Fruit fly (Drosophila melanogaster) whole organism, embryonic: ENCODE data around the gene CG13060.

Source experiments
- Adf1 ChIP-seq: fragments of 200-800 bp; sonication (Bioruptor generic); IDR thresholded peaks from 2 replicates; pipeline ENCODE4 v1.3.6; 2022; ENCODE audit warnings: missing biosample characterization, missing genetic modification characterization
- CG10274 ChIP-seq: fragments of 200-800 bp; sonication (Bioruptor generic); optimal IDR thresholded peaks from 3 replicates; lab custom pipeline; 2017; ENCODE audit warnings: missing biosample characterization, mild to moderate bottlenecking, missing genetic modification characterization
- CG10543 ChIP-seq: fragments of 200-800 bp; sonication (Bioruptor generic); optimal IDR thresholded peaks from 3 replicates; lab custom pipeline; 2017; ENCODE audit warnings: missing biosample characterization, mild to moderate bottlenecking, missing genetic modification characterization, moderate library complexity
- CG10979 ChIP-seq: fragments of 200-800 bp; sonication (Bioruptor generic); optimal IDR thresholded peaks from 2 replicates; lab custom pipeline; 2018; ENCODE audit warnings: missing biosample characterization, mild to moderate bottlenecking, missing genetic modification characterization, moderate library complexity
- CG11085 ChIP-seq: fragments of 200-800 bp; sonication (Bioruptor generic); IDR thresholded peaks from 2 replicates; pipeline ENCODE4 v1.3.6; 2022; ENCODE audit warnings: missing biosample characterization, missing genetic modification characterization
- CG11398 ChIP-seq: fragments of 200-800 bp; sonication (Bioruptor generic); optimal IDR thresholded peaks from 2 replicates; lab custom pipeline; 2016; ENCODE audit warnings: missing biosample characterization, missing genetic modification characterization
- CG12155 ChIP-seq: fragments of 200-800 bp; sonication (Bioruptor generic); optimal IDR thresholded peaks from 3 replicates; lab custom pipeline; 2016; ENCODE audit warnings: missing biosample characterization, missing genetic modification characterization
- CG12769 ChIP-seq: fragments of 200-800 bp; sonication (Bioruptor generic); optimal IDR thresholded peaks from 2 replicates; lab custom pipeline; 2019; ENCODE audit warnings: missing biosample characterization, mild to moderate bottlenecking, missing genetic modification characterization, moderate library complexity
- CG13123 ChIP-seq: fragments of 200-800 bp; sonication (Bioruptor generic); optimal IDR thresholded peaks from 2 replicates; lab custom pipeline; 2016; ENCODE audit warnings: missing biosample characterization, missing genetic modification characterization
- CG15696 ChIP-seq: fragments of 200-800 bp; sonication (Bioruptor generic); optimal IDR thresholded peaks from 2 replicates; lab custom pipeline; 2019; ENCODE audit warnings: missing biosample characterization, mild to moderate bottlenecking, missing genetic modification characterization, moderate library complexity
- CG1647 ChIP-seq: fragments of 200-800 bp; sonication (Bioruptor generic); optimal IDR thresholded peaks from 3 replicates; lab custom pipeline; 2016; ENCODE audit warnings: missing biosample characterization, missing genetic modification characterization
- CG17912 ChIP-seq: fragments of 200-800 bp; sonication (Bioruptor generic); optimal IDR thresholded peaks from 2 replicates; lab custom pipeline; 2018; ENCODE audit warnings: missing biosample characterization, mild to moderate bottlenecking, missing genetic modification characterization
- CG18599 ChIP-seq: fragments of 200-800 bp; sonication (Bioruptor generic); optimal IDR thresholded peaks from 3 replicates; lab custom pipeline; 2017; ENCODE audit warnings: missing biosample characterization, missing genetic modification characterization, mild to moderate bottlenecking, moderate library complexity, missing genetic modification reagents
- CG18619 ChIP-seq: fragments of 200-800 bp; sonication (Bioruptor generic); optimal IDR thresholded peaks from 3 replicates; lab custom pipeline; 2017; ENCODE audit warnings: missing biosample characterization, mild to moderate bottlenecking, missing genetic modification characterization
- CG2116 ChIP-seq: fragments of 200-800 bp; sonication (Bioruptor generic); optimal IDR thresholded peaks from 3 replicates; lab custom pipeline; 2018; ENCODE audit warnings: missing biosample characterization, mild to moderate bottlenecking, missing genetic modification characterization
- CG2202 ChIP-seq: fragments of 200-800 bp; sonication (Bioruptor generic); optimal IDR thresholded peaks from 2 replicates; lab custom pipeline; 2018; ENCODE audit warnings: missing biosample characterization, mild to moderate bottlenecking, missing genetic modification characterization
- CG30020 ChIP-seq: fragments of 200-800 bp; optimal IDR thresholded peaks from 2 replicates; lab custom pipeline; 2019; ENCODE audit warnings: missing biosample characterization, mild to moderate bottlenecking, missing genetic modification characterization, moderate library complexity
- CG3281 ChIP-seq: fragments of 200-800 bp; sonication (Bioruptor generic); optimal IDR thresholded peaks from 3 replicates; lab custom pipeline; 2017; ENCODE audit warnings: missing biosample characterization, mild to moderate bottlenecking, missing genetic modification characterization
- CG34376 ChIP-seq: fragments of 200-800 bp; sonication (Bioruptor generic); optimal IDR thresholded peaks from 2 replicates; lab custom pipeline; 2018; ENCODE audit warnings: missing biosample characterization, mild to moderate bottlenecking, missing genetic modification characterization
- CG6791 ChIP-seq: fragments of 200-800 bp; sonication (Bioruptor generic); IDR thresholded peaks from 3 replicates; pipeline ENCODE4 v1.3.6; 2022; ENCODE audit warnings: missing biosample characterization, missing genetic modification characterization; ENCODE audit not compliant: partially characterized antibody
- CG8290 ChIP-seq, 3 experiments: fragments of 200-800 bp; sonication (Bioruptor generic); optimal IDR thresholded peaks; 2 replicates each; lab custom pipeline; 2016 to 2019; ENCODE audit warnings: missing biosample characterization in 3 of 3, missing genetic modification characterization in 3 of 3, mild to moderate bottlenecking in 2 of 3, moderate library complexity in 1 of 3
- Dip2 ChIP-seq: fragments of 200-800 bp; sonication (Bioruptor generic); IDR thresholded peaks from 2 replicates; pipeline ENCODE4 v1.3.6; 2022; ENCODE audit warnings: missing biosample characterization, missing genetic modification characterization
- Dref ChIP-seq: fragments of 200-800 bp; sonication (Bioruptor generic); IDR thresholded peaks from 2 replicates; pipeline ENCODE4 v1.3.6; 2022; ENCODE audit warnings: missing biosample characterization, missing genetic modification characterization
- Drgx ChIP-seq: fragments of 200-800 bp; sonication (Bioruptor generic); IDR thresholded peaks from 2 replicates; pipeline ENCODE4 v1.3.6; 2022; ENCODE audit warnings: missing biosample characterization, missing genetic modification characterization
- E2f2 ChIP-seq: fragments of 200-800 bp; sonication (Bioruptor generic); IDR thresholded peaks from 2 replicates; pipeline ENCODE4 v1.3.6; 2022; ENCODE audit warnings: missing biosample characterization, missing genetic modification characterization
- Eip74EF ChIP-seq, 2 experiments: fragments of 200-800 bp in 1 of 2; fragments of >200 bp in 1 of 2; sonication (Bioruptor generic) in 1 of 2; optimal IDR thresholded peaks; 2 replicates each; lab custom pipeline; 2017 to 2019; ENCODE audit warnings: missing biosample characterization in 2 of 2, missing genetic modification characterization in 2 of 2, mild to moderate bottlenecking in 1 of 2, moderate library complexity in 1 of 2
- HmgD ChIP-seq: fragments of 200-800 bp; sonication (Bioruptor generic); optimal IDR thresholded peaks from 3 replicates; lab custom pipeline; 2016; ENCODE audit warnings: missing biosample characterization, missing genetic modification characterization
- Hr39 ChIP-seq: fragments of >200 bp; optimal IDR thresholded peaks from 2 replicates; lab custom pipeline; 2017
- Max ChIP-seq: fragments of 200-800 bp; sonication (Bioruptor generic); optimal IDR thresholded peaks from 2 replicates; lab custom pipeline; 2016; ENCODE audit warnings: missing biosample characterization, mild to moderate bottlenecking, missing genetic modification characterization
- Med ChIP-seq: fragments of 200-800 bp; sonication (Bioruptor generic); peaks from one replicate; lab custom pipeline; 2016; ENCODE audit warnings: missing biosample characterization, missing genetic modification characterization, mild to moderate bottlenecking, inconsistent platforms, moderate library complexity
- Oaz ChIP-seq: fragments of 200-800 bp; sonication (Bioruptor generic); IDR thresholded peaks from 2 replicates; pipeline ENCODE4 v1.3.6; 2022; ENCODE audit warnings: missing biosample characterization, missing genetic modification characterization
- Rfx ChIP-seq: fragments of 200-800 bp; sonication (Bioruptor generic); IDR thresholded peaks from 2 replicates; pipeline ENCODE4 v1.3.6; 2022; ENCODE audit warnings: missing biosample characterization, missing genetic modification characterization
- Spps ChIP-seq: fragments of 200-800 bp; sonication (Bioruptor generic); optimal IDR thresholded peaks from 2 replicates; lab custom pipeline; 2018; ENCODE audit warnings: missing biosample characterization, mild to moderate bottlenecking, missing genetic modification characterization
- al ChIP-seq: fragments of 200-800 bp; sonication (Bioruptor generic); IDR thresholded peaks from 2 replicates; pipeline ENCODE4 v1.3.6; 2022; ENCODE audit warnings: missing biosample characterization, missing genetic modification characterization
- amos ChIP-seq: fragments of 200-800 bp; sonication (Bioruptor generic); IDR thresholded peaks from 2 replicates; pipeline ENCODE4 v1.3.6; 2022; ENCODE audit warnings: missing biosample characterization, missing genetic modification characterization; ENCODE audit not compliant: partially characterized antibody
- caup ChIP-seq: fragments of 200-800 bp; sonication (Bioruptor generic); optimal IDR thresholded peaks from 3 replicates; lab custom pipeline; 2017; ENCODE audit warnings: missing biosample characterization, mild to moderate bottlenecking, missing genetic modification characterization, moderate library complexity; ENCODE audit not compliant: severe bottlenecking
- chn ChIP-seq: fragments of 200-800 bp; sonication (Bioruptor generic); optimal IDR thresholded peaks from 2 replicates; lab custom pipeline; 2016; ENCODE audit warnings: missing biosample characterization, missing genetic modification characterization
- dysf ChIP-seq: fragments of 200-800 bp; sonication (Bioruptor generic); IDR thresholded peaks from 3 replicates; pipeline ENCODE4 v1.3.6; 2022; ENCODE audit warnings: missing biosample characterization, missing genetic modification characterization
- gem ChIP-seq: fragments of 200-800 bp; sonication (Bioruptor generic); optimal IDR thresholded peaks from 2 replicates; lab custom pipeline; 2019; ENCODE audit warnings: missing biosample characterization, mild to moderate bottlenecking, missing genetic modification characterization, moderate library complexity
- kah ChIP-seq: fragments of 200-800 bp; sonication (Bioruptor generic); optimal IDR thresholded peaks from 2 replicates; lab custom pipeline; 2018; ENCODE audit warnings: missing biosample characterization, mild to moderate bottlenecking, missing genetic modification characterization
- lab ChIP-seq: fragments of 200-800 bp; sonication (Bioruptor generic); optimal IDR thresholded peaks from 3 replicates; lab custom pipeline; 2017; ENCODE audit warnings: missing biosample characterization, missing genetic modification characterization, mild to moderate bottlenecking, moderate library complexity, missing genetic modification reagents
- nmo ChIP-seq: fragments of 200-800 bp; sonication (Bioruptor generic); optimal IDR thresholded peaks from 2 replicates; lab custom pipeline; 2018; ENCODE audit warnings: missing biosample characterization, mild to moderate bottlenecking, missing genetic modification characterization, moderate library complexity
- nom ChIP-seq: fragments of 200-800 bp; sonication (Bioruptor generic); optimal IDR thresholded peaks from 2 replicates; lab custom pipeline; 2017; ENCODE audit warnings: missing biosample characterization, missing genetic modification characterization, mild to moderate bottlenecking, moderate library complexity, missing genetic modification reagents
- rib ChIP-seq: fragments of 200-800 bp; sonication (Bioruptor generic); IDR thresholded peaks from 2 replicates; pipeline ENCODE4 v1.3.6; 2022; ENCODE audit warnings: missing biosample characterization, missing genetic modification characterization
- sens ChIP-seq: fragments of 200-800 bp; sonication (Bioruptor generic); peaks from one replicate; lab custom pipeline; 2016; ENCODE audit warnings: missing biosample characterization, missing genetic modification characterization
- z ChIP-seq: fragments of 200-800 bp; sonication (Bioruptor generic); IDR thresholded peaks from 3 replicates; pipeline ENCODE4 v1.3.6; 2022; ENCODE audit warnings: missing biosample characterization, missing genetic modification characterization

The CG13060 gene

dm6 chr3L:16359219-16359748 is 39.6 kb downstream of the CG13060 start, which contains the start of gene ringer (continued):
- no peak for TF ChIP-seq Eip74EF (GFP tag; optimal IDR thresholded peaks at IDR 0.05; lab: Kevin White, UChicago)
- TF ChIP-seq, all 482 proteins: peak for 32

- TF ChIP-seq sens (GFP tag; lab: Kevin White, UChicago): peak; percentile 56
- TF ChIP-seq amos (GFP tag; lab: Robert Waterston, UW): peak; percentile 31; the same call in 1 of the 2 replicates
- TF ChIP-seq CG30020: no peak
- peak; percentile 53 for TF ChIP-seq Med (GFP tag; lab: Kevin White, UChicago)
- peak; percentile 18 for TF ChIP-seq CG12769
- peak; percentile 88; the same call in 2 of the 3 replicates for TF ChIP-seq z (GFP tag; lab: Robert Waterston, UW)
- peak; percentile 2 for TF ChIP-seq CG3281 (GFP tag; lab: Kevin White, UChicago)
- TF ChIP-seq CG8290 (GFP tag; optimal IDR thresholded peaks at IDR 0.05; lab: Kevin White, UChicago): no peak
- TF ChIP-seq CG8290 (tag; optimal IDR thresholded peaks at IDR 0.05; lab: Kevin White, UChicago): peak in 1 of 2 experiments; percentile 7
- no peak for TF ChIP-seq CG10274 (GFP tag; lab: Kevin White, UChicago)
- no peak for TF ChIP-seq CG34376 (GFP tag; lab: Kevin White, UChicago)
- no peak for TF ChIP-seq CG12155 (GFP tag; lab: Kevin White, UChicago)
- TF ChIP-seq Rfx: peak; percentile 26; the same call in 1 of the 2 replicates
- TF ChIP-seq CG10979: no peak
- TF ChIP-seq lab (GFP tag; lab: Kevin White, UChicago): peak; percentile 29
These were observed 40.1 kb downstream of the CG13060 start for dm6 chr3L:16359795-16360194.

dm6 chr3L:16361200-16361815 is 41.7 kb downstream of the CG13060 start:
- TF ChIP-seq Hr39 (lab: Kevin White, UChicago) (no peak), CG18619 (no peak), chn (GFP tag; lab: Kevin White, UChicago) (no peak), rib (GFP tag; lab: Robert Waterston, UW) (no peak), CG6791 (GFP tag; lab: Robert Waterston, UW) (no peak), CG11085 (GFP tag; lab: Robert Waterston, UW) (no peak), al (GFP tag; lab: Robert Waterston, UW) (no peak), CG17912 (GFP tag; lab: Kevin White, UChicago) (no peak), nom (GFP tag; lab: Kevin White, UChicago) (peak; percentile 94), CG10543 (no peak), Med (GFP tag; lab: Kevin White, UChicago) (peak; percentile 57), CG1647 (GFP tag; lab: Kevin White, UChicago) (no peak), CG11398 (GFP tag; lab: Kevin White, UChicago) (no peak), E2f2 (GFP tag; lab: Robert Waterston, UW) (no peak), Dip2 (no peak), HmgD (no peak), Drgx (GFP tag; lab: Robert Waterston, UW) (peak; percentile 21; the same call in 1 of the 2 replicates), Spps (tag; lab: Kevin White, UChicago) (no peak), gem (tag; lab: Kevin White, UChicago) (no peak), nmo (GFP tag; lab: Kevin White, UChicago) (no peak), Adf1 (GFP tag; lab: Robert Waterston, UW) (no peak), CG18599 (GFP tag; lab: Kevin White, UChicago) (no peak), kah (no peak), Eip74EF (GFP tag; optimal IDR thresholded peaks at IDR 0.05; lab: Kevin White, UChicago) (no peak), caup (GFP tag; lab: Kevin White, UChicago) (no peak), dysf (GFP tag; lab: Robert Waterston, UW) (no peak), Dref (GFP tag; lab: Robert Waterston, UW) (no peak), CG13123 (no peak), CG2202 (tag; lab: Kevin White, UChicago) (no peak), Oaz (GFP tag; lab: Robert Waterston, UW) (no peak), CG15696 (tag; lab: Kevin White, UChicago) (no peak), Max (no peak), CG2116 (GFP tag; lab: Kevin White, UChicago) (no peak)
